Fruit fly (Drosophila melanogaster) whole organism, prepupa: ENCODE data around the gene Naxd.

ENCODE experiments used
- CG10631 ChIP-seq: fragments of 200-800 bp; sonication (Bioruptor generic); optimal IDR thresholded peaks from 2 replicates; lab custom pipeline; 2016; ENCODE audit warnings: missing biosample characterization, missing genetic modification characterization
- CG10669 ChIP-seq: fragments of 200-800 bp; sonication (Bioruptor generic); optimal IDR thresholded peaks from 3 replicates; lab custom pipeline; 2018; ENCODE audit warnings: missing biosample characterization, mild to moderate bottlenecking, missing genetic modification characterization, moderate library complexity
- CG11902 ChIP-seq: fragments of 200-800 bp; sonication (Bioruptor generic); optimal IDR thresholded peaks from 3 replicates; lab custom pipeline; 2016; ENCODE audit warnings: missing biosample characterization, missing genetic modification characterization
- CG15336 ChIP-seq: fragments of 200-800 bp; sonication (Bioruptor generic); IDR thresholded peaks from 2 replicates; pipeline ENCODE4 v1.3.6; 2022; ENCODE audit warnings: missing biosample characterization, missing genetic modification characterization
- CG1621 ChIP-seq: fragments of 200-800 bp; sonication (Bioruptor generic); optimal IDR thresholded peaks from 3 replicates; lab custom pipeline; 2018; ENCODE audit warnings: missing biosample characterization, mild to moderate bottlenecking, missing genetic modification characterization
- CG3032 ChIP-seq: fragments of 200-800 bp; optimal IDR thresholded peaks from 2 replicates; lab custom pipeline; 2019; ENCODE audit warnings: missing biosample characterization, mild to moderate bottlenecking, missing genetic modification characterization, moderate library complexity
- CG31627 ChIP-seq: fragments of 200-800 bp; sonication (Bioruptor generic); optimal IDR thresholded peaks from 3 replicates; lab custom pipeline; 2016; ENCODE audit warnings: missing biosample characterization, missing genetic modification characterization
- CG32006 ChIP-seq: fragments of 200-800 bp; sonication (Bioruptor generic); optimal IDR thresholded peaks from 3 replicates; lab custom pipeline; 2017; ENCODE audit warnings: missing biosample characterization, mild to moderate bottlenecking, missing genetic modification characterization
- CG34406 ChIP-seq: fragments of 200-800 bp; sonication (Bioruptor generic); optimal IDR thresholded peaks from 3 replicates; lab custom pipeline; 2016; ENCODE audit warnings: missing biosample characterization, missing genetic modification characterization
- CG3919 ChIP-seq: fragments of 200-800 bp; sonication (Bioruptor generic); optimal IDR thresholded peaks from 3 replicates; lab custom pipeline; 2016; ENCODE audit warnings: missing biosample characterization, missing genetic modification characterization
- CG6163 ChIP-seq: fragments of 200-800 bp; sonication (Bioruptor generic); IDR thresholded peaks from 3 replicates; pipeline ENCODE4 v1.3.6; 2022; ENCODE audit warnings: missing biosample characterization, missing genetic modification characterization
- CG6276 ChIP-seq: fragments of 200-800 bp; sonication (Bioruptor generic); optimal IDR thresholded peaks from 2 replicates; lab custom pipeline; 2017; ENCODE audit warnings: missing biosample characterization, mild to moderate bottlenecking, missing genetic modification characterization
- CG6792 ChIP-seq: fragments of 200-800 bp; sonication (Bioruptor generic); optimal IDR thresholded peaks from 3 replicates; lab custom pipeline; 2016; ENCODE audit warnings: missing biosample characterization, missing genetic modification characterization
- CG6808 ChIP-seq: fragments of 200-800 bp; sonication (Bioruptor generic); optimal IDR thresholded peaks from 3 replicates; lab custom pipeline; 2017; ENCODE audit warnings: missing biosample characterization, missing genetic modification characterization, mild to moderate bottlenecking, moderate library complexity, missing genetic modification reagents
- CG6854 ChIP-seq: fragments of 200-800 bp; sonication (Bioruptor generic); optimal IDR thresholded peaks from 2 replicates; lab custom pipeline; 2017; ENCODE audit warnings: missing biosample characterization, mild to moderate bottlenecking, missing genetic modification characterization
- CG8119 ChIP-seq: fragments of 200-800 bp; sonication (Bioruptor generic); IDR thresholded peaks from 3 replicates; pipeline ENCODE4 v1.3.6; 2022; ENCODE audit warnings: missing biosample characterization, missing genetic modification characterization
- CG8319 ChIP-seq: fragments of 200-800 bp; sonication (Bioruptor generic); optimal IDR thresholded peaks from 3 replicates; lab custom pipeline; 2016; ENCODE audit warnings: missing biosample characterization, missing genetic modification characterization
- CG8632 ChIP-seq: fragments of 200-800 bp; sonication (Bioruptor generic); optimal IDR thresholded peaks from 3 replicates; lab custom pipeline; 2016; ENCODE audit warnings: missing biosample characterization, missing genetic modification characterization
- CG9139 ChIP-seq: fragments of 200-800 bp; sonication (Bioruptor generic); optimal IDR thresholded peaks from 3 replicates; lab custom pipeline; 2017; ENCODE audit warnings: missing biosample characterization, mild to moderate bottlenecking, missing genetic modification characterization
- Eip93F ChIP-seq: fragments of 200-800 bp; sonication (Bioruptor generic); optimal IDR thresholded peaks from 2 replicates; lab custom pipeline; 2016; ENCODE audit warnings: missing biosample characterization, mild to moderate bottlenecking, missing genetic modification characterization
- Ets21C ChIP-seq: fragments of 200-800 bp; sonication (Bioruptor generic); optimal IDR thresholded peaks from 3 replicates; lab custom pipeline; 2016; ENCODE audit warnings: missing biosample characterization, missing genetic modification characterization
- Ets96B ChIP-seq: fragments of 200-800 bp; optimal IDR thresholded peaks from 2 replicates; lab custom pipeline; 2019; ENCODE audit warnings: missing biosample characterization, mild to moderate bottlenecking, missing genetic modification characterization, moderate library complexity
- Gug ChIP-seq: fragments of 200-800 bp; sonication (Bioruptor generic); IDR thresholded peaks from 2 replicates; pipeline ENCODE4 v1.3.6; 2022; ENCODE audit warnings: missing biosample characterization, missing genetic modification characterization
- Hr38 ChIP-seq: sonication (Bioruptor generic); optimal IDR thresholded peaks from 2 replicates; lab custom pipeline; 2016; ENCODE audit warnings: missing biosample characterization, missing genetic modification characterization
- Hr39 ChIP-seq: fragments of 200-800 bp; sonication (Bioruptor generic); optimal IDR thresholded peaks from 2 replicates; lab custom pipeline; 2016; ENCODE audit warnings: missing biosample characterization, missing genetic modification characterization
- Hr4 ChIP-seq: fragments of 200-800 bp; sonication (Bioruptor generic); optimal IDR thresholded peaks from 3 replicates; lab custom pipeline; 2016; ENCODE audit warnings: missing biosample characterization, missing genetic modification characterization
- Lpt ChIP-seq: fragments of 200-800 bp; sonication (Bioruptor generic); optimal IDR thresholded peaks from 3 replicates; lab custom pipeline; 2016; ENCODE audit warnings: missing biosample characterization, missing genetic modification characterization
- Met ChIP-seq: fragments of 200-800 bp; sonication (Bioruptor generic); optimal IDR thresholded peaks from 3 replicates; lab custom pipeline; 2016; ENCODE audit warnings: missing biosample characterization, missing genetic modification characterization
- Smox ChIP-seq: fragments of 200-800 bp; sonication (Bioruptor generic); optimal IDR thresholded peaks from 3 replicates; lab custom pipeline; 2016; ENCODE audit warnings: missing biosample characterization, missing genetic modification characterization
- Sox102F ChIP-seq: fragments of 200-800 bp; sonication (Bioruptor generic); optimal IDR thresholded peaks from 2 replicates; lab custom pipeline; 2016; ENCODE audit warnings: missing biosample characterization, mild to moderate bottlenecking, missing genetic modification characterization
- Sox14 ChIP-seq: fragments of 200-800 bp; sonication (Bioruptor generic); optimal IDR thresholded peaks from 3 replicates; lab custom pipeline; 2016; ENCODE audit warnings: missing biosample characterization, missing genetic modification characterization
- Sox15 ChIP-seq: fragments of 200-800 bp; sonication (Bioruptor generic); optimal IDR thresholded peaks from 3 replicates; lab custom pipeline; 2016; ENCODE audit warnings: missing biosample characterization, missing genetic modification characterization
- achi ChIP-seq: fragments of 200-800 bp; sonication (Bioruptor generic); optimal IDR thresholded peaks from 3 replicates; lab custom pipeline; 2016; ENCODE audit warnings: missing biosample characterization, missing genetic modification characterization
- acj6 ChIP-seq: fragments of 200-800 bp; sonication (Bioruptor generic); optimal IDR thresholded peaks from 3 replicates; lab custom pipeline; 2016; ENCODE audit warnings: missing biosample characterization, missing genetic modification characterization
- dsx ChIP-seq: fragments of 200-800 bp; optimal IDR thresholded peaks from 3 replicates; lab custom pipeline; 2019; ENCODE audit warnings: missing biosample characterization, mild to moderate bottlenecking, missing genetic modification characterization, moderate library complexity; ENCODE audit not compliant: poor library complexity, severe bottlenecking
- esn ChIP-seq: fragments of 200-800 bp; sonication (Bioruptor generic); optimal IDR thresholded peaks from 2 replicates; lab custom pipeline; 2016; ENCODE audit warnings: missing biosample characterization, mild to moderate bottlenecking, missing genetic modification characterization, moderate library complexity
- fd59A ChIP-seq: fragments of 200-800 bp; sonication (Bioruptor generic); optimal IDR thresholded peaks from 2 replicates; lab custom pipeline; 2017; ENCODE audit warnings: missing biosample characterization, mild to moderate bottlenecking, missing genetic modification characterization, missing genetic modification reagents
- fkh ChIP-seq: fragments of 200-800 bp; sonication (Bioruptor generic); optimal IDR thresholded peaks from 3 replicates; lab custom pipeline; 2017; ENCODE audit warnings: missing biosample characterization, mild to moderate bottlenecking, missing genetic modification characterization, moderate library complexity
- lz ChIP-seq: fragments of 200-800 bp; sonication (Bioruptor generic); optimal IDR thresholded peaks from 3 replicates; lab custom pipeline; 2016; ENCODE audit warnings: missing biosample characterization, missing genetic modification characterization
- net ChIP-seq: fragments of 200-800 bp; sonication (Bioruptor generic); optimal IDR thresholded peaks from 3 replicates; lab custom pipeline; 2016; ENCODE audit warnings: missing biosample characterization, missing genetic modification characterization
- pdm3 ChIP-seq: fragments of 200-800 bp; sonication (Bioruptor generic); optimal IDR thresholded peaks from 3 replicates; lab custom pipeline; 2016; ENCODE audit warnings: missing biosample characterization, missing genetic modification characterization
- salr ChIP-seq, 2 experiments: fragments of 200-800 bp; sonication (Bioruptor generic); optimal IDR thresholded peaks; 3 replicates each; lab custom pipeline; 2016 to 2018; ENCODE audit warnings: missing biosample characterization in 2 of 2, missing genetic modification characterization in 2 of 2, mild to moderate bottlenecking in 1 of 2
- ss ChIP-seq, 2 experiments: fragments of 200-800 bp; sonication (Bioruptor generic); optimal IDR thresholded peaks; 2 replicates in 1 of 2; 3 replicates in 1 of 2; lab custom pipeline; 2017 to 2018; ENCODE audit warnings: mild to moderate bottlenecking in 2 of 2, missing biosample characterization in 2 of 2, missing genetic modification characterization in 2 of 2, moderate library complexity in 1 of 2
- svp ChIP-seq: fragments of 200-800 bp; sonication (Bioruptor generic); peaks from one replicate; lab custom pipeline; 2016; ENCODE audit warnings: missing biosample characterization, missing genetic modification characterization
- topi ChIP-seq: fragments of 200-800 bp; sonication (Bioruptor generic); optimal IDR thresholded peaks from 3 replicates; lab custom pipeline; 2016; ENCODE audit warnings: missing biosample characterization, missing genetic modification characterization
- vri ChIP-seq: fragments of 200-800 bp; sonication (Bioruptor generic); optimal IDR thresholded peaks from 3 replicates; lab custom pipeline; 2016; ENCODE audit warnings: missing biosample characterization, mild to moderate bottlenecking, missing genetic modification characterization

The Naxd gene

dm6 chr3L:19055064-19055463 lies 42.4 kb downstream of the Naxd start (continued):
- no peak for TF ChIP-seq fkh (GFP tag; lab: Kevin White, UChicago)
- TF ChIP-seq esn: peak; percentile 50
- no peak for TF ChIP-seq Eip93F (GFP tag; lab: Kevin White, UChicago)
- TF ChIP-seq pdm3: peak; percentile 50
- TF ChIP-seq net (GFP tag; lab: Kevin White, UChicago): peak; percentile 51
- peak; percentile 12 for TF ChIP-seq CG31627
- TF ChIP-seq CG3032 (tag; lab: Kevin White, UChicago): peak; percentile 69
- no peak for TF ChIP-seq Sox14 (GFP tag; lab: Kevin White, UChicago)
- TF ChIP-seq fd59A: peak; percentile 9
- peak; percentile 33 for TF ChIP-seq CG6792 (GFP tag; lab: Kevin White, UChicago)
- TF ChIP-seq acj6 (GFP tag; lab: Kevin White, UChicago): peak; percentile 29
- TF ChIP-seq CG1621 (tag; lab: Kevin White, UChicago): peak; percentile 5
- no peak for TF ChIP-seq Hr39 (GFP tag; lab: Kevin White, UChicago)
- no peak for TF ChIP-seq Hr38 (GFP tag; lab: Kevin White, UChicago)

DNA sequence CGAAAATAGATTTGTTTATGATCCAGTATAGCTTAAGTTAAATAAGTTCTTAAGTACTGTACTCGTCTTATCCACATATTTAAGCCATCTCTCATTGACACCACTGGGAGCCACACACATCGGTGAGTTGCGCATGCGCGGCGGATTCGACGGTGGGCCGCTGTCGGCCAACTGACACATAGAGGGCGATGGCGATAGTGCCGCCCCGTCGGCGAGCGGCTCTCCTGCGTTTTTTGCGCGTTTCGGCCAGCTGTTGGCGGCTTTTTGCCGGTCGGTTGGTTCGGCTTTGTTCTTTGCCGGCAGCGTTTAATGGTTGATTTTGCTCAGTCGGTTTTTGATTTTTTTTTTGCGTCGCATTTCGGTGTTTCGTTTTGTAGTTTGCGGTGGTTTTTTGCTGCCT lies 43.2 kb downstream of the Naxd start:
- TF ChIP-seq CG32006 (GFP tag; lab: Kevin White, UChicago) (no peak), ss (GFP tag; optimal IDR thresholded peaks at IDR 0.05; lab: Kevin White, UChicago) (peak in 1 of 2 experiments; percentile 1), CG6163 (peak; percentile 44; the same call in 1 of the 3 replicates), CG11902 (no peak), Smox (GFP tag; lab: Kevin White, UChicago) (no peak), fd59A (no peak), Ets96B (no peak), Sox14 (GFP tag; lab: Kevin White, UChicago) (no peak), Ets21C (no peak), fkh (GFP tag; lab: Kevin White, UChicago) (no peak), pdm3 (no peak), CG6276 (GFP tag; lab: Kevin White, UChicago) (no peak), CG3919 (no peak), CG6808 (peak; percentile 24), CG10631 (no peak), CG8119 (GFP tag; lab: Robert Waterston, UW) (no peak), Hr4 (GFP tag; lab: Kevin White, UChicago) (no peak), CG8632 (no peak), CG8319 (no peak), acj6 (GFP tag; lab: Kevin White, UChicago) (no peak)

DNA sequence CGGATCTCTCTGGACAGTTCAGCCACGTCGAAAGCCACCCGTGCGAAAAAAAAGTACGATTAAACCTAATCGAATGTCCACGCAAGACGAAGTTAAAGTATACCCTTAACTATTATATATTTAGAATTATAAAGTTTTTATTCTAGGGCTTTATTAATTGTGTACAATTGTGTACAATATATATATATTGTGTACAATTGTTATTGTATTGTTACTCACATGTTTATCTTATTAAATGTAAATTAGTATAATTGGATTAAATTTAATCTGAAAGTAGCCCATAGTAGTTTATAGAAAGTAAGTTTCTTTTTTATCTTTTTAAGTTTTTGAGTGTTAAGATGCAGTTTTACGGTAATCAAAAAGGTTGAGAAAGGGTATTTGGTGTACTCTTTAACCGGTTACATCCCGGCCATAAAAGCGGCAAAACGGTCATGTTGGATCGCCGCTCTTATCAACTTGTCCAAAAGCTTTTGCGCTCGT lies 44.1 kb downstream of the Naxd start, which contains the start of gene CG43407:
TSS of gene CG43407 (minus strand) at position 51 of the 480 bp plus-strand sequence.
- TF ChIP-seq Hr39 (GFP tag; lab: Kevin White, UChicago) (no peak), CG31627 (no peak), CG11902 (no peak), dsx (GFP tag; lab: Kevin White, UChicago) (peak; percentile 10), achi (GFP tag; lab: Kevin White, UChicago) (peak; percentile 45), lz (GFP tag; lab: Kevin White, UChicago) (no peak), Sox15 (GFP tag; lab: Kevin White, UChicago) (no peak), svp (peak; percentile 23), CG9139 (GFP tag; lab: Kevin White, UChicago) (no peak), Gug (GFP tag; lab: Robert Waterston, UW) (no peak), Met (GFP tag; lab: Kevin White, UChicago) (no peak), fkh (GFP tag; lab: Kevin White, UChicago) (no peak), Hr38 (GFP tag; lab: Kevin White, UChicago) (no peak), CG8319 (no peak), esn (peak; percentile 34), CG3032 (tag; lab: Kevin White, UChicago) (no peak), Hr4 (GFP tag; lab: Kevin White, UChicago) (no peak), topi (no peak), CG10631 (no peak), CG32006 (GFP tag; lab: Kevin White, UChicago) (peak; percentile 56), Lpt (GFP tag; lab: Kevin White, UChicago) (no peak), Sox102F (no peak), net (GFP tag; lab: Kevin White, UChicago) (peak; percentile 6), CG6854 (GFP tag; lab: Kevin White, UChicago) (no peak), CG6163 (no peak), CG15336 (GFP tag; lab: Robert Waterston, UW) (0 out of 2 replicates have a peak, but pooled peaks have one; percentile 11), salr (GFP tag; optimal IDR thresholded peaks at IDR 0.05; lab: Kevin White, UChicago) (peak in 1 of 2 experiments; percentile 25), Smox (GFP tag; lab: Kevin White, UChicago) (no peak), CG6808 (no peak), acj6 (GFP tag; lab: Kevin White, UChicago) (peak; percentile 15), CG3919 (no peak), CG34406 (GFP tag; lab: Kevin White, UChicago) (peak; percentile 55), CG10669 (GFP tag; lab: Kevin White, UChicago) (no peak), vri (GFP tag; lab: Kevin White, UChicago) (no peak)
